Worm (Caenorhabditis elegans) whole organism, L1 larva: Measurements from ENCODE around the gene K08F4.5.

ENCODE experiments used
- C04F5.9 ChIP-seq: sonication (generic microtip); optimal IDR thresholded peaks from 2 replicates; lab custom pipeline; 2016; ENCODE audit warnings: missing genetic modification characterization, missing compliant biosample characterization
- C34B4.2 ChIP-seq: sonication (generic microtip); optimal IDR thresholded peaks from 2 replicates; lab custom pipeline; 2017; ENCODE audit warnings: mild to moderate bottlenecking, missing genetic modification characterization, missing compliant biosample characterization
- F16B12.6 ChIP-seq: fragments of 150-350 bp; optimal IDR thresholded peaks from 2 replicates; lab custom pipeline; 2014; ENCODE audit warnings: missing biosample characterization, missing genetic modification characterization
- aha-1 ChIP-seq: fragments of 150-350 bp; optimal IDR thresholded peaks from 2 replicates; lab custom pipeline; 2014; ENCODE audit warnings: missing biosample characterization, missing genetic modification characterization
- aly-2 ChIP-seq: fragments of 150-350 bp; optimal IDR thresholded peaks from 2 replicates; lab custom pipeline; 2014; ENCODE audit warnings: missing biosample characterization, missing genetic modification characterization
- blmp-1 ChIP-seq: fragments of 150-350 bp; optimal IDR thresholded peaks from 2 replicates; lab custom pipeline; 2014; ENCODE audit warnings: missing biosample characterization, missing genetic modification characterization
- ceh-63 ChIP-seq: fragments of 200-800 bp; sonication (Bioruptor generic); optimal IDR thresholded peaks from 2 replicates; lab custom pipeline; 2018; ENCODE audit warnings: mild to moderate bottlenecking, missing genetic modification characterization, missing compliant biosample characterization
- ceh-90 ChIP-seq: sonication (generic microtip); optimal IDR thresholded peaks from 2 replicates; lab custom pipeline; 2016; ENCODE audit warnings: missing genetic modification characterization, missing compliant biosample characterization
- dpl-1 ChIP-seq, 3 experiments: fragments of 150-350 bp in 2 of 3; sonication (generic microtip) in 1 of 3; optimal IDR thresholded peaks; 2 replicates each; lab custom pipeline; 2014 to 2017; ENCODE audit warnings: missing biosample characterization in 3 of 3, missing genetic modification characterization in 3 of 3, missing genetic modification reagents in 3 of 3
- dsc-1 ChIP-seq: sonication (generic microtip); optimal IDR thresholded peaks from 2 replicates; lab custom pipeline; 2016; ENCODE audit warnings: mild to moderate bottlenecking, missing genetic modification characterization, missing compliant biosample characterization
- efl-1 ChIP-seq, 4 experiments: fragments of 150-350 bp; optimal IDR thresholded peaks in 3 of 4; peaks in 1 of 4; 1 replicate in 1 of 4; 2 replicates in 3 of 4; lab custom pipeline; 2014; ENCODE audit warnings: missing biosample characterization in 2 of 4, missing genetic modification characterization in 2 of 4, missing genetic modification reagents in 2 of 4
- egl-27 ChIP-seq, 2 experiments: fragments of 150-350 bp in 1 of 2; sonication (generic microtip); optimal IDR thresholded peaks; 3 replicates each; lab custom pipeline; 2017 to 2018; ENCODE audit warnings: missing biosample characterization in 2 of 2, missing genetic modification characterization in 2 of 2, missing genetic modification reagents in 2 of 2
- elt-3 ChIP-seq, 6 experiments: fragments of 150-350 bp in 1 of 6; sonication (generic microtip); optimal IDR thresholded peaks; 2 replicates each; lab custom pipeline; 2017 to 2018; ENCODE audit warnings: missing biosample characterization in 6 of 6, missing genetic modification characterization in 6 of 6, inconsistent platforms in 1 of 6
- ets-5 ChIP-seq: fragments of 200-800 bp; sonication (Bioruptor generic); IDR thresholded peaks from 2 replicates; pipeline ENCODE4 v1.3.6; 2022; ENCODE audit warnings: missing genetic modification characterization, missing compliant biosample characterization
- fkh-4 ChIP-seq: sonication (generic microtip); optimal IDR thresholded peaks from 2 replicates; lab custom pipeline; 2016; ENCODE audit warnings: missing compliant biosample characterization, missing genetic modification characterization, borderline replicate concordance
- grh-1 ChIP-seq: fragments of 200-800 bp; sonication (Bioruptor generic); IDR thresholded peaks from 2 replicates; pipeline ENCODE4 v1.3.6; 2022; ENCODE audit warnings: missing genetic modification reagents, missing genetic modification characterization, missing compliant biosample characterization
- irx-1 ChIP-seq: sonication (generic microtip); optimal IDR thresholded peaks from 2 replicates; lab custom pipeline; 2016; ENCODE audit warnings: missing genetic modification characterization, missing compliant biosample characterization
- isw-1 ChIP-seq: fragments of 200-800 bp; sonication (Bioruptor generic); IDR thresholded peaks from 2 replicates; pipeline ENCODE4 v1.3.6; 2022; ENCODE audit warnings: missing genetic modification characterization, missing compliant biosample characterization
- jun-1 ChIP-seq: fragments of 150-350 bp; optimal IDR thresholded peaks from 2 replicates; lab custom pipeline; 2014; ENCODE audit warnings: missing biosample characterization, missing genetic modification reagents, missing genetic modification characterization
- lin-14 ChIP-seq: fragments of 200-800 bp; sonication (Bioruptor generic); optimal IDR thresholded peaks from 2 replicates; lab custom pipeline; 2018; ENCODE audit warnings: mild to moderate bottlenecking, missing genetic modification characterization, moderate library complexity, missing compliant biosample characterization
- lin-39 ChIP-seq: fragments of 150-350 bp; optimal IDR thresholded peaks from 2 replicates; lab custom pipeline; 2014; ENCODE audit warnings: missing biosample characterization, missing genetic modification reagents, missing genetic modification characterization
- lir-3 ChIP-seq: sonication (generic microtip); optimal IDR thresholded peaks from 2 replicates; lab custom pipeline; 2016; ENCODE audit warnings: mild to moderate bottlenecking, missing genetic modification characterization, moderate library complexity, missing compliant biosample characterization; ENCODE audit not compliant: poor library complexity
- lsy-2 ChIP-seq, 2 experiments: fragments of 150-350 bp; optimal IDR thresholded peaks; 2 replicates each; lab custom pipeline; 2014; ENCODE audit warnings: missing biosample characterization in 2 of 2, missing genetic modification characterization in 2 of 2
- mdl-1 ChIP-seq, 2 experiments: fragments of 150-350 bp; optimal IDR thresholded peaks; 2 replicates each; lab custom pipeline; 2014 to 2017; ENCODE audit warnings: missing biosample characterization in 2 of 2, missing genetic modification characterization in 2 of 2, inconsistent platforms in 1 of 2
- mef-2 ChIP-seq: fragments of 150-350 bp; optimal IDR thresholded peaks from 2 replicates; lab custom pipeline; 2014; ENCODE audit warnings: missing biosample characterization, missing genetic modification characterization
- nhr-12 ChIP-seq: sonication (generic microtip); optimal IDR thresholded peaks from 2 replicates; lab custom pipeline; 2017; ENCODE audit warnings: missing biosample characterization, missing genetic modification characterization
- nhr-19 ChIP-seq: fragments of 200-800 bp; sonication (Bioruptor generic); conservative IDR thresholded peaks from 2 replicates; pipeline ENCODE4 v1.3.6; 2022; ENCODE audit warnings: missing genetic modification characterization, missing compliant biosample characterization
- nhr-20 ChIP-seq: sonication (generic microtip); optimal IDR thresholded peaks from 2 replicates; lab custom pipeline; 2016; ENCODE audit warnings: mild to moderate bottlenecking, missing genetic modification characterization, missing compliant biosample characterization
- nhr-47 ChIP-seq: sonication (generic microtip); optimal IDR thresholded peaks from 2 replicates; lab custom pipeline; 2016; ENCODE audit warnings: mild to moderate bottlenecking, missing genetic modification characterization, moderate library complexity, missing compliant biosample characterization
- nhr-90 ChIP-seq: sonication (generic microtip); optimal IDR thresholded peaks from 2 replicates; lab custom pipeline; 2016; ENCODE audit warnings: mild to moderate bottlenecking, missing genetic modification characterization, missing compliant biosample characterization; ENCODE audit not compliant: poor library complexity
- pag-3 ChIP-seq: sonication (generic microtip); optimal IDR thresholded peaks from 2 replicates; lab custom pipeline; 2017; ENCODE audit warnings: missing genetic modification characterization, mild to moderate bottlenecking, missing compliant biosample characterization, antibody characterized with exemption, borderline replicate concordance; ENCODE audit not compliant: insufficient read depth
- pax-3 ChIP-seq: fragments of 200-800 bp; sonication (Bioruptor generic); optimal IDR thresholded peaks from 2 replicates; lab custom pipeline; 2018; ENCODE audit warnings: mild to moderate bottlenecking, missing genetic modification characterization, moderate library complexity, missing compliant biosample characterization
- rnt-1 ChIP-seq: sonication (generic microtip); optimal IDR thresholded peaks from 2 replicates; lab custom pipeline; 2016; ENCODE audit warnings: mild to moderate bottlenecking, missing genetic modification characterization, moderate library complexity, missing compliant biosample characterization
- sox-4 ChIP-seq: sonication (generic microtip); optimal IDR thresholded peaks from 2 replicates; lab custom pipeline; 2016; ENCODE audit warnings: missing genetic modification characterization, missing compliant biosample characterization
- tbx-2 ChIP-seq: sonication (generic microtip); optimal IDR thresholded peaks from 2 replicates; lab custom pipeline; 2016; ENCODE audit warnings: missing genetic modification characterization, missing compliant biosample characterization
- tlp-1 ChIP-seq: fragments of 150-350 bp; optimal IDR thresholded peaks from 2 replicates; lab custom pipeline; 2014; ENCODE audit warnings: missing biosample characterization, missing genetic modification characterization
- unc-130 ChIP-seq: fragments of 150-350 bp; optimal IDR thresholded peaks from 2 replicates; lab custom pipeline; 2017; ENCODE audit warnings: missing biosample characterization, missing genetic modification characterization, inconsistent platforms
- unc-30 ChIP-seq: sonication (generic microtip); optimal IDR thresholded peaks from 2 replicates; lab custom pipeline; 2017; ENCODE audit warnings: missing biosample characterization, missing genetic modification characterization
- unc-62 ChIP-seq: fragments of 150-350 bp; optimal IDR thresholded peaks from 2 replicates; lab custom pipeline; 2014; ENCODE audit warnings: missing biosample characterization, missing genetic modification reagents, missing genetic modification characterization
- vab-15 ChIP-seq: sonication (generic microtip); optimal IDR thresholded peaks from 2 replicates; lab custom pipeline; 2017; ENCODE audit warnings: missing genotype, mild to moderate bottlenecking, missing genetic modification characterization, missing compliant biosample characterization
- xbp-1 ChIP-seq: sonication (generic microtip); optimal IDR thresholded peaks from 2 replicates; lab custom pipeline; 2016; ENCODE audit warnings: missing genetic modification characterization, missing compliant biosample characterization
- zip-4 ChIP-seq: fragments of 200-800 bp; sonication (Bioruptor generic); optimal IDR thresholded peaks from 2 replicates; lab custom pipeline; 2018; ENCODE audit warnings: mild to moderate bottlenecking, missing genetic modification characterization, moderate library complexity, missing compliant biosample characterization
- ztf-11 ChIP-seq, 2 experiments: sonication (generic microtip); optimal IDR thresholded peaks; 2 replicates each; lab custom pipeline; 2016 to 2017; ENCODE audit warnings: missing genetic modification characterization in 2 of 2, missing biosample characterization in 1 of 2, missing compliant biosample characterization in 1 of 2
- ztf-4 ChIP-seq: fragments of 150-350 bp; optimal IDR thresholded peaks from 2 replicates; lab custom pipeline; 2014; ENCODE audit warnings: missing biosample characterization, missing genetic modification characterization

Gene K08F4.5

ce11 chrIV:10151439-10151997 lies 15.8 kb upstream of the K08F4.5 start, which contains the start of gene copg-1 (continued):
- TF ChIP-seq irx-1 (peak; percentile 33), dpl-1 (GFP tag; optimal IDR thresholded peaks at IDR 0.05; lab: Kevin White, UChicago) (peak; percentile 45 to 74 (median 62)), rnt-1 (tag; lab: Kevin White, UChicago) (peak; percentile 37), unc-62 (GFP tag; lab: Kevin White, UChicago) (no peak), aha-1 (tag; lab: Kevin White, UChicago) (no peak)
- TF ChIP-seq, all 84 proteins: peak for 35

- no peak for TF ChIP-seq ztf-4 (tag; lab: Kevin White, UChicago)
- TF ChIP-seq sox-4 (tag; lab: Kevin White, UChicago) = no peak
- TF ChIP-seq blmp-1 (tag; lab: Kevin White, UChicago) = peak; percentile 27
- no peak for TF ChIP-seq vab-15 (tag; lab: Kevin White, UChicago)
- no peak for TF ChIP-seq nhr-47
- no peak for TF ChIP-seq ztf-11 (tag; optimal IDR thresholded peaks at IDR 0.05; lab: Kevin White, UChicago)
- no peak for TF ChIP-seq fkh-4
- no peak for TF ChIP-seq xbp-1 (tag; lab: Kevin White, UChicago)
- no peak for TF ChIP-seq tbx-2 (tag; lab: Kevin White, UChicago)
- TF ChIP-seq ets-5 (GFP tag; lab: Robert Waterston, UW) = no peak
- TF ChIP-seq nhr-12 (tag; lab: Kevin White, UChicago) = no peak
- TF ChIP-seq C04F5.9 (tag; lab: Kevin White, UChicago) = no peak
- TF ChIP-seq nhr-20 (tag; lab: Kevin White, UChicago) = peak; percentile 1
- TF ChIP-seq jun-1 (tag; lab: Kevin White, UChicago) = no peak
- TF ChIP-seq lsy-2 (tag; optimal IDR thresholded peaks at IDR 0.05; lab: Kevin White, UChicago) = peak in 1 of 2 experiments; percentile 33
- TF ChIP-seq mdl-1 (tag; optimal IDR thresholded peaks at IDR 0.05; lab: Kevin White, UChicago) = no peak
- TF ChIP-seq isw-1 (GFP tag; lab: Robert Waterston, UW) = no peak
- TF ChIP-seq tlp-1 (tag; lab: Kevin White, UChicago) = no peak
- TF ChIP-seq dsc-1 (tag; lab: Kevin White, UChicago) = no peak
- TF ChIP-seq grh-1 (GFP tag; lab: Robert Waterston, UW) = no peak
- TF ChIP-seq zip-4 (GFP tag; lab: Kevin White, UChicago) = no peak
- TF ChIP-seq pag-3 (tag; lab: Kevin White, UChicago) = no peak
- TF ChIP-seq elt-3 (tag; optimal IDR thresholded peaks at IDR 0.05; lab: Kevin White, UChicago) = no peak
- peak; percentile 64 for TF ChIP-seq lin-14 (GFP tag; lab: Kevin White, UChicago)
- TF ChIP-seq ceh-63 (GFP tag; lab: Kevin White, UChicago) = no peak
- TF ChIP-seq mef-2 = no peak
- no peak for TF ChIP-seq lir-3 (tag; lab: Kevin White, UChicago)
- no peak for TF ChIP-seq F16B12.6
- no peak for TF ChIP-seq unc-130
- no peak for TF ChIP-seq dpl-1 (GFP tag; optimal IDR thresholded peaks at IDR 0.05; lab: Kevin White, UChicago)
- no peak for TF ChIP-seq unc-30 (tag; lab: Kevin White, UChicago)
- TF ChIP-seq aly-2 (tag; lab: Kevin White, UChicago) = no peak
These were observed 14.9 kb upstream of the K08F4.5 start, which contains the start of gene tsp-12 for ce11 chrIV:10150552-10151004. tsp-12 (minus strand) TSS chrIV:10150602.

ce11 chrIV:10148938-10149337 lies 13.2 kb upstream of the K08F4.5 start, which contains the start of gene pigs-1:
pigs-1 (minus strand) TSS chrIV:10149038.
- TF ChIP-seq lin-39 (tag; lab: Kevin White, UChicago) (no peak), C34B4.2 (no peak), pax-3 (tag; lab: Kevin White, UChicago) (no peak), irx-1 (no peak), egl-27 (tag; optimal IDR thresholded peaks at IDR 0.05; lab: Kevin White, UChicago) (no peak), tlp-1 (tag; lab: Kevin White, UChicago) (no peak), nhr-19 (no peak), ceh-90 (tag; lab: Kevin White, UChicago) (no peak), fkh-4 (no peak), unc-62 (GFP tag; lab: Kevin White, UChicago) (no peak), ztf-4 (tag; lab: Kevin White, UChicago) (no peak), ceh-63 (GFP tag; lab: Kevin White, UChicago) (no peak), lir-3 (tag; lab: Kevin White, UChicago) (no peak), rnt-1 (tag; lab: Kevin White, UChicago) (no peak), efl-1 (optimal IDR thresholded peaks at IDR 0.05; lab: Kevin White, UChicago) (no peak), efl-1 (GFP tag; optimal IDR thresholded peaks at IDR 0.05 in 1 of 2; lab: Kevin White, UChicago) (no peak), nhr-90 (tag; lab: Kevin White, UChicago) (no peak)
